Fruit fly (Drosophila melanogaster) whole organism, embryonic: Measurements from ENCODE around the gene CG34331.
A peak's percentile ranks its signal among the peaks of the same experiment; 100 is the strongest.

Experiments
- ATbp ChIP-seq: fragments of 200-800 bp; sonication (Bioruptor generic); optimal IDR thresholded peaks from 2 replicates; lab custom pipeline; 2017; ENCODE audit warnings: missing biosample characterization, mild to moderate bottlenecking, missing genetic modification characterization, missing genetic modification reagents
- Adf1 ChIP-seq: fragments of 200-800 bp; sonication (Bioruptor generic); IDR thresholded peaks from 2 replicates; pipeline ENCODE4 v1.3.6; 2022; ENCODE audit warnings: missing biosample characterization, missing genetic modification characterization
- Aef1 ChIP-seq: fragments of 200-800 bp; sonication (Bioruptor generic); IDR thresholded peaks from 3 replicates; pipeline ENCODE4 v1.3.6; 2022; ENCODE audit warnings: missing biosample characterization, missing genetic modification characterization
- Bgb ChIP-seq: fragments of 200-800 bp; sonication (Bioruptor generic); IDR thresholded peaks from 2 replicates; pipeline ENCODE4 v1.3.6; 2022; ENCODE audit warnings: missing biosample characterization, missing genetic modification characterization; ENCODE audit not compliant: partially characterized antibody
- CG12071 ChIP-seq: fragments of 200-800 bp; sonication (Bioruptor generic); optimal IDR thresholded peaks from 3 replicates; lab custom pipeline; 2018; ENCODE audit warnings: missing biosample characterization, mild to moderate bottlenecking, missing genetic modification characterization
- CG12769 ChIP-seq: fragments of 200-800 bp; sonication (Bioruptor generic); optimal IDR thresholded peaks from 2 replicates; lab custom pipeline; 2019; ENCODE audit warnings: missing biosample characterization, mild to moderate bottlenecking, missing genetic modification characterization, moderate library complexity
- CG13123 ChIP-seq: fragments of 200-800 bp; sonication (Bioruptor generic); optimal IDR thresholded peaks from 2 replicates; lab custom pipeline; 2016; ENCODE audit warnings: missing biosample characterization, missing genetic modification characterization
- CG13287 ChIP-seq: fragments of 200-800 bp; sonication (Bioruptor generic); IDR thresholded peaks from 2 replicates; pipeline ENCODE4 v1.3.6; 2022; ENCODE audit warnings: missing biosample characterization, missing genetic modification characterization; ENCODE audit not compliant: partially characterized antibody
- CG13775 ChIP-seq: fragments of 200-800 bp; sonication (Bioruptor generic); optimal IDR thresholded peaks from 3 replicates; lab custom pipeline; 2017; ENCODE audit warnings: missing biosample characterization, mild to moderate bottlenecking, missing genetic modification characterization
- CG14710 ChIP-seq: fragments of 200-800 bp; sonication (Bioruptor generic); optimal IDR thresholded peaks from 3 replicates; lab custom pipeline; 2019; ENCODE audit warnings: missing biosample characterization, mild to moderate bottlenecking, missing genetic modification characterization, moderate library complexity
- CG14965 ChIP-seq: fragments of 200-800 bp; sonication (Bioruptor generic); optimal IDR thresholded peaks from 2 replicates; lab custom pipeline; 2016; ENCODE audit warnings: missing biosample characterization, missing genetic modification characterization, borderline replicate concordance
- CG15601 ChIP-seq: fragments of 200-800 bp; sonication (Bioruptor generic); optimal IDR thresholded peaks from 3 replicates; lab custom pipeline; 2019; ENCODE audit warnings: missing biosample characterization, mild to moderate bottlenecking, missing genetic modification characterization, moderate library complexity
- CG16815 ChIP-seq: fragments of 200-800 bp; sonication (Bioruptor generic); optimal IDR thresholded peaks from 3 replicates; lab custom pipeline; 2017; ENCODE audit warnings: missing biosample characterization, mild to moderate bottlenecking, missing genetic modification characterization
- CG17328 ChIP-seq: fragments of 200-800 bp; sonication (Bioruptor generic); IDR thresholded peaks from 2 replicates; pipeline ENCODE4 v1.3.6; 2022; ENCODE audit warnings: missing biosample characterization, missing genetic modification characterization
- CG17612 ChIP-seq: fragments of 200-800 bp; sonication (Bioruptor generic); IDR thresholded peaks from 2 replicates; pipeline ENCODE4 v1.3.6; 2022; ENCODE audit warnings: missing biosample characterization, missing genetic modification characterization
- CG1832 ChIP-seq: fragments of 200-800 bp; sonication (Bioruptor generic); optimal IDR thresholded peaks from 2 replicates; lab custom pipeline; 2017; ENCODE audit warnings: missing biosample characterization, mild to moderate bottlenecking, missing genetic modification characterization, inconsistent platforms
- CG2199 ChIP-seq: fragments of 200-800 bp; sonication (Bioruptor generic); IDR thresholded peaks from 3 replicates; pipeline ENCODE4 v1.3.6; 2022; ENCODE audit warnings: missing biosample characterization, missing genetic modification characterization
- CG4404 ChIP-seq: fragments of 200-800 bp; sonication (Bioruptor generic); IDR thresholded peaks from 2 replicates; pipeline ENCODE4 v1.3.6; 2022; ENCODE audit warnings: missing biosample characterization, missing genetic modification characterization
- CG4854 ChIP-seq: fragments of 200-800 bp; sonication (Bioruptor generic); optimal IDR thresholded peaks from 2 replicates; lab custom pipeline; 2016; ENCODE audit warnings: missing biosample characterization, missing genetic modification characterization, inconsistent platforms
- CG6175 ChIP-seq: fragments of 200-800 bp; sonication (Bioruptor generic); IDR thresholded peaks from 3 replicates; pipeline ENCODE4 v1.3.6; 2022; ENCODE audit warnings: missing biosample characterization, missing genetic modification characterization
- CG7987 ChIP-seq: fragments of 200-800 bp; sonication (Bioruptor generic); optimal IDR thresholded peaks from 2 replicates; lab custom pipeline; 2018; ENCODE audit warnings: missing biosample characterization, mild to moderate bottlenecking, missing genetic modification characterization, moderate library complexity
- CG9932 ChIP-seq: fragments of 200-800 bp; sonication (Bioruptor generic); IDR thresholded peaks from 2 replicates; pipeline ENCODE4 v1.3.6; 2022; ENCODE audit warnings: missing biosample characterization, missing genetic modification characterization
- Chrac-16 ChIP-seq: fragments of 200-800 bp; sonication (Bioruptor generic); optimal IDR thresholded peaks from 3 replicates; lab custom pipeline; 2016; ENCODE audit warnings: missing biosample characterization, missing genetic modification characterization
- Dip3 ChIP-seq: fragments of 200-800 bp; sonication (Bioruptor generic); optimal IDR thresholded peaks from 3 replicates; lab custom pipeline; 2016; ENCODE audit warnings: missing biosample characterization, missing genetic modification characterization
- Dll ChIP-seq: fragments of 200-800 bp; sonication (Bioruptor generic); IDR thresholded peaks from 4 replicates; pipeline ENCODE4 v1.3.6; 2022; ENCODE audit warnings: missing biosample characterization, missing genetic modification characterization; ENCODE audit not compliant: partially characterized antibody
- Doc2 ChIP-seq: fragments of 200-800 bp; sonication (Bioruptor generic); IDR thresholded peaks from 2 replicates; pipeline ENCODE4 v1.3.6; 2022; ENCODE audit warnings: missing biosample characterization, missing genetic modification characterization
- E2f2 ChIP-seq: fragments of 200-800 bp; sonication (Bioruptor generic); IDR thresholded peaks from 2 replicates; pipeline ENCODE4 v1.3.6; 2022; ENCODE audit warnings: missing biosample characterization, missing genetic modification characterization
- Ets65A ChIP-seq: fragments of 200-800 bp; sonication (Bioruptor generic); peaks from one replicate; lab custom pipeline; 2016; ENCODE audit warnings: missing biosample characterization, missing genetic modification characterization
- Hand ChIP-seq: fragments of 200-800 bp; sonication (Bioruptor generic); optimal IDR thresholded peaks from 2 replicates; lab custom pipeline; 2017; ENCODE audit warnings: mild to moderate bottlenecking, missing biosample characterization, missing genetic modification reagents, missing genetic modification characterization
- MTF-1 ChIP-seq: fragments of 200-800 bp; sonication (Bioruptor generic); optimal IDR thresholded peaks from 2 replicates; lab custom pipeline; 2018; ENCODE audit warnings: missing biosample characterization, mild to moderate bottlenecking, missing genetic modification characterization, borderline replicate concordance
- Optix ChIP-seq: fragments of 200-800 bp; sonication (Bioruptor generic); IDR thresholded peaks from 3 replicates; pipeline ENCODE4 v1.3.6; 2022; ENCODE audit warnings: missing biosample characterization, missing genetic modification characterization
- Rx ChIP-seq: fragments of 200-800 bp; sonication (Bioruptor generic); IDR thresholded peaks from 2 replicates; pipeline ENCODE4 v1.3.6; 2022; ENCODE audit warnings: missing biosample characterization, missing genetic modification characterization
- Usf ChIP-seq: fragments of 200-800 bp; sonication (Bioruptor generic); optimal IDR thresholded peaks from 2 replicates; lab custom pipeline; 2017; ENCODE audit warnings: missing genotype, missing biosample characterization, missing genetic modification characterization
- Xrp1 ChIP-seq: fragments of 200-800 bp; sonication (Bioruptor generic); IDR thresholded peaks from 2 replicates; pipeline ENCODE4 v1.3.6; 2022; ENCODE audit warnings: missing biosample characterization, missing genetic modification characterization
- br ChIP-seq: fragments of >200 bp; optimal IDR thresholded peaks from 2 replicates; lab custom pipeline; 2017
- btn ChIP-seq: fragments of 200-800 bp; sonication (Bioruptor generic); optimal IDR thresholded peaks from 2 replicates; lab custom pipeline; 2016; ENCODE audit warnings: missing biosample characterization, missing genetic modification characterization
- dan ChIP-seq: fragments of 200-800 bp; sonication (Bioruptor generic); IDR thresholded peaks from 2 replicates; pipeline ENCODE4 v1.3.6; 2022; ENCODE audit warnings: missing biosample characterization, missing genetic modification characterization
- danr ChIP-seq: fragments of 200-800 bp; sonication (Bioruptor generic); IDR thresholded peaks from 2 replicates; pipeline ENCODE4 v1.3.6; 2022; ENCODE audit warnings: missing biosample characterization, missing genetic modification characterization
- ewg ChIP-seq: fragments of 200-800 bp; sonication (Bioruptor generic); optimal IDR thresholded peaks from 3 replicates; lab custom pipeline; 2017; ENCODE audit warnings: mild to moderate bottlenecking, missing biosample characterization, missing genetic modification reagents, missing genetic modification characterization
- fru ChIP-seq: fragments of >200 bp; optimal IDR thresholded peaks from 2 replicates; lab custom pipeline; 2017
- gsb ChIP-seq: fragments of 200-800 bp; sonication (Bioruptor generic); IDR thresholded peaks from 2 replicates; pipeline ENCODE4 v1.3.6; 2022; ENCODE audit warnings: missing biosample characterization, missing genetic modification characterization
- ham ChIP-seq: fragments of 200-800 bp; sonication (Bioruptor generic); IDR thresholded peaks from 2 replicates; pipeline ENCODE4 v1.3.6; 2022; ENCODE audit warnings: missing biosample characterization, missing genetic modification characterization
- ind ChIP-seq: fragments of 200-800 bp; sonication (Bioruptor generic); optimal IDR thresholded peaks from 3 replicates; lab custom pipeline; 2016; ENCODE audit warnings: missing biosample characterization, missing genetic modification characterization
- jumu ChIP-seq: fragments of 200-800 bp; sonication (Bioruptor generic); optimal IDR thresholded peaks from 3 replicates; lab custom pipeline; 2016; ENCODE audit warnings: missing biosample characterization, missing genetic modification characterization
- maf-S ChIP-seq: fragments of 200-800 bp; sonication (Bioruptor generic); optimal IDR thresholded peaks from 2 replicates; lab custom pipeline; 2016; ENCODE audit warnings: missing biosample characterization, missing genetic modification characterization
- oc ChIP-seq: fragments of 200-800 bp; sonication (Bioruptor generic); optimal IDR thresholded peaks from 2 replicates; lab custom pipeline; 2018; ENCODE audit warnings: missing biosample characterization, mild to moderate bottlenecking, missing genetic modification characterization, moderate library complexity
- org-1 ChIP-seq: fragments of 200-800 bp; sonication (Bioruptor generic); optimal IDR thresholded peaks from 2 replicates; lab custom pipeline; 2017; ENCODE audit warnings: missing biosample characterization, missing genetic modification characterization
- repo ChIP-seq: fragments of 200-800 bp; sonication (Bioruptor generic); optimal IDR thresholded peaks from 2 replicates; lab custom pipeline; 2016; ENCODE audit warnings: missing biosample characterization, missing genetic modification characterization
- sd ChIP-seq: fragments of 200-800 bp; sonication (Bioruptor generic); optimal IDR thresholded peaks from 3 replicates; lab custom pipeline; 2018; ENCODE audit warnings: missing biosample characterization, mild to moderate bottlenecking, missing genetic modification characterization, moderate library complexity
- toy ChIP-seq: fragments of 200-800 bp; sonication (Bioruptor generic); IDR thresholded peaks from 2 replicates; pipeline ENCODE4 v1.3.6; 2022; ENCODE audit warnings: missing biosample characterization, missing genetic modification characterization
- ttk ChIP-seq: fragments of 200-800 bp; sonication (Bioruptor generic); IDR thresholded peaks from 2 replicates; pipeline ENCODE4 v2.1.2; 2022; ENCODE audit warnings: missing biosample characterization, missing genetic modification characterization
- zfh1 ChIP-seq: fragments of 200-800 bp; sonication (Bioruptor generic); IDR thresholded peaks from 3 replicates; pipeline ENCODE4 v1.3.6; 2022; ENCODE audit warnings: missing biosample characterization, missing genetic modification characterization

Gene CG34331

dm6 chrX:20173464-20173995 lies 51.3 kb downstream of the CG34331 start, which contains the start of gene AnxB10 (continued):
- TF ChIP-seq CG14710 (tag; lab: Kevin White, UChicago) (peak; percentile 39), ewg (GFP tag; lab: Kevin White, UChicago) (peak; percentile 31), CG4854 (peak; percentile 24), CG14965 (GFP tag; lab: Kevin White, UChicago) (no peak), CG17612 (GFP tag; lab: Robert Waterston, UW) (no peak), Aef1 (GFP tag; lab: Robert Waterston, UW) (peak; percentile 47; the same call in 2 of the 3 replicates), CG12071 (GFP tag; lab: Kevin White, UChicago) (peak; percentile 44), ind (peak; percentile 73), MTF-1 (GFP tag; lab: Kevin White, UChicago) (no peak), ATbp (peak; percentile 14), CG13123 (GFP tag; lab: Kevin White, UChicago) (no peak), btn (GFP tag; lab: Kevin White, UChicago) (peak; percentile 40), CG2199 (GFP tag; lab: Robert Waterston, UW) (no peak), Chrac-16 (GFP tag; lab: Kevin White, UChicago) (peak; percentile 17), Usf (GFP tag; lab: Kevin White, UChicago) (peak; percentile 2), Bgb (GFP tag; lab: Robert Waterston, UW) (no peak), E2f2 (GFP tag; lab: Robert Waterston, UW) (0 out of 2 replicates have a peak, but pooled peaks have one; percentile 23), danr (GFP tag; lab: Robert Waterston, UW) (no peak), Dll (GFP tag; lab: Robert Waterston, UW) (no peak), br (lab: Kevin White, UChicago) (no peak), ham (GFP tag; lab: Robert Waterston, UW) (no peak), jumu (peak; percentile 11), sd (tag; lab: Kevin White, UChicago) (no peak), CG13775 (GFP tag; lab: Kevin White, UChicago) (peak; percentile 50), CG12769 (tag; lab: Kevin White, UChicago) (no peak), CG9932 (GFP tag; lab: Robert Waterston, UW) (0 out of 2 replicates have a peak, but pooled peaks have one; percentile 21), CG15601 (tag; lab: Kevin White, UChicago) (peak; percentile 7), CG13287 (no peak), oc (tag; lab: Kevin White, UChicago) (peak; percentile 22), CG1832 (GFP tag; lab: Kevin White, UChicago) (no peak), Doc2 (GFP tag; lab: Robert Waterston, UW) (no peak), CG7987 (GFP tag; lab: Kevin White, UChicago) (no peak), org-1 (GFP tag; lab: Kevin White, UChicago) (peak; percentile 17), ttk (GFP tag; lab: Robert Waterston, UW) (peak; percentile 59), toy (GFP tag; lab: Robert Waterston, UW) (no peak), Dip3 (peak; percentile 48), Adf1 (GFP tag; lab: Robert Waterston, UW) (no peak), Hand (GFP tag; lab: Kevin White, UChicago) (peak; percentile 7), zfh1 (0 out of 3 replicates have a peak, but pooled peaks have one; percentile 8), CG17328 (no peak), maf-S (GFP tag; lab: Kevin White, UChicago) (peak; percentile 12), CG6175 (GFP tag; lab: Robert Waterston, UW) (no peak), CG16815 (GFP tag; lab: Kevin White, UChicago) (no peak), fru (lab: Kevin White, UChicago) (no peak), Optix (no peak), CG4404 (0 out of 2 replicates have a peak, but pooled peaks have one; percentile 28), Rx (GFP tag; lab: Robert Waterston, UW) (no peak), dan (GFP tag; lab: Robert Waterston, UW) (no peak), repo (peak; percentile 58), gsb (GFP tag; lab: Robert Waterston, UW) (no peak), Xrp1 (peak; percentile 57; the same call in 1 of the 2 replicates), Ets65A (GFP tag; lab: Kevin White, UChicago) (peak; percentile 90)
